Fruit fly (Drosophila melanogaster) Kc167 (cell line): ENCODE results near the gene CG8997.

Experiments
- Myc ChIP-seq: fragments of >200 bp; optimal IDR thresholded peaks from 2 replicates; lab custom pipeline; 2017; ENCODE audit warnings: missing external identifiers
- Sin3A ChIP-seq: fragments of >200 bp; optimal IDR thresholded peaks from 2 replicates; lab custom pipeline; 2018; ENCODE audit warnings: missing external identifiers
- psq ChIP-seq: fragments of >200 bp; optimal IDR thresholded peaks from 2 replicates; lab custom pipeline; 2017; ENCODE audit warnings: missing external identifiers
- ttk ChIP-seq: sonication (Bioruptor generic); optimal IDR thresholded peaks from 2 replicates; lab custom pipeline; 2017; ENCODE audit warnings: missing external identifiers

- TF ChIP-seq ttk (lab: Kevin White, UChicago) (no peak), Myc (lab: Kevin White, UChicago) (no peak), Sin3A (lab: Kevin White, UChicago) (no peak), psq (no peak)
Measured at dm6 chr2L:13893439-13893838, 48.3 kb upstream of the CG8997 start.
